Worm (Caenorhabditis elegans) whole organism, L3 larva: Measurements from ENCODE around the gene crn-3.

Experiments
- R02D3.7 ChIP-seq: fragments of 150-350 bp; optimal IDR thresholded peaks from 2 replicates; lab custom pipeline; 2014; ENCODE audit warnings: missing biosample characterization, missing genetic modification characterization
- aly-2 ChIP-seq: fragments of 150-350 bp; optimal IDR thresholded peaks from 2 replicates; lab custom pipeline; 2014; ENCODE audit warnings: missing biosample characterization, missing genetic modification characterization
- ama-1 ChIP-seq: fragments of 150-350 bp; optimal IDR thresholded peaks from 2 replicates; lab custom pipeline; 2018
- ceh-16 ChIP-seq: sonication (generic microtip); optimal IDR thresholded peaks from 2 replicates; lab custom pipeline; 2017; ENCODE audit warnings: missing biosample characterization, missing genetic modification characterization
- ceh-82 ChIP-seq: fragments of 150-350 bp; optimal IDR thresholded peaks from 2 replicates; lab custom pipeline; 2014; ENCODE audit warnings: missing biosample characterization, missing genetic modification characterization
- ceh-9 ChIP-seq: sonication (generic microtip); optimal IDR thresholded peaks from 2 replicates; lab custom pipeline; 2018; ENCODE audit warnings: missing biosample characterization, missing genetic modification characterization
- daf-12 ChIP-seq: fragments of 150-350 bp; optimal IDR thresholded peaks from 2 replicates; lab custom pipeline; 2014; ENCODE audit warnings: missing biosample characterization, missing genetic modification reagents, missing genetic modification characterization
- eor-1 ChIP-seq, 2 experiments: fragments of 150-350 bp; optimal IDR thresholded peaks; 2 replicates each; lab custom pipeline; 2014 to 2018; ENCODE audit warnings: missing biosample characterization in 2 of 2, missing genetic modification characterization in 2 of 2
- fkh-10 ChIP-seq: sonication (generic microtip); optimal IDR thresholded peaks from 2 replicates; lab custom pipeline; 2017; ENCODE audit warnings: missing biosample characterization, missing genetic modification reagents, missing genetic modification characterization
- fos-1 ChIP-seq: fragments of 150-350 bp; optimal IDR thresholded peaks from 2 replicates; lab custom pipeline; 2014; ENCODE audit warnings: missing biosample characterization, missing genetic modification characterization
- hmg-11 ChIP-seq: sonication (generic microtip); optimal IDR thresholded peaks from 2 replicates; lab custom pipeline; 2016; ENCODE audit warnings: missing genetic modification characterization, missing compliant biosample characterization
- jun-1 ChIP-seq: fragments of 150-350 bp; optimal IDR thresholded peaks from 2 replicates; lab custom pipeline; 2014; ENCODE audit warnings: missing biosample characterization, missing genetic modification reagents, missing genetic modification characterization
- lin-15B ChIP-seq: fragments of 150-350 bp; optimal IDR thresholded peaks from 2 replicates; lab custom pipeline; 2014; ENCODE audit warnings: missing biosample characterization, missing genetic modification characterization
- lin-39 ChIP-seq: fragments of 150-350 bp; optimal IDR thresholded peaks from 2 replicates; lab custom pipeline; 2018; ENCODE audit warnings: missing biosample characterization, missing genetic modification reagents, missing genetic modification characterization
- lsy-12 ChIP-seq: sonication (generic microtip); optimal IDR thresholded peaks from 2 replicates; lab custom pipeline; 2016; ENCODE audit warnings: mild to moderate bottlenecking, missing genetic modification characterization, missing compliant biosample characterization
- mml-1 ChIP-seq: fragments of 150-350 bp; sonication (generic microtip); optimal IDR thresholded peaks from 3 replicates; lab custom pipeline; 2014; ENCODE audit warnings: missing biosample characterization, missing genetic modification characterization
- nfya-1 ChIP-seq: sonication (generic microtip); optimal IDR thresholded peaks from 2 replicates; lab custom pipeline; 2017; ENCODE audit warnings: missing genetic modification characterization, mild to moderate bottlenecking, missing compliant biosample characterization, antibody characterized with exemption, moderate library complexity; ENCODE audit not compliant: insufficient read depth
- nhr-11 ChIP-seq: fragments of 150-350 bp; optimal IDR thresholded peaks from 2 replicates; lab custom pipeline; 2014; ENCODE audit warnings: missing biosample characterization, missing genetic modification characterization
- nhr-12 ChIP-seq: fragments of 150-350 bp; optimal IDR thresholded peaks from 2 replicates; lab custom pipeline; 2014; ENCODE audit warnings: missing biosample characterization, missing genetic modification characterization
- nhr-23 ChIP-seq: fragments of 150-350 bp; optimal IDR thresholded peaks from 2 replicates; lab custom pipeline; 2014; ENCODE audit warnings: missing biosample characterization, missing genetic modification reagents, missing genetic modification characterization
- nhr-237 ChIP-seq: fragments of 150-350 bp; optimal IDR thresholded peaks from 2 replicates; lab custom pipeline; 2014; ENCODE audit warnings: missing biosample characterization, missing genetic modification characterization
- nhr-43 ChIP-seq: sonication (generic microtip); optimal IDR thresholded peaks from 2 replicates; lab custom pipeline; 2016; ENCODE audit warnings: mild to moderate bottlenecking, missing genetic modification characterization, missing compliant biosample characterization; ENCODE audit not compliant: poor library complexity, severe bottlenecking
- nhr-67 ChIP-seq: fragments of 150-350 bp; optimal IDR thresholded peaks from 2 replicates; lab custom pipeline; 2014; ENCODE audit warnings: missing biosample characterization, missing genetic modification characterization
- nhr-76 ChIP-seq: fragments of 150-350 bp; sonication (generic microtip); optimal IDR thresholded peaks from 5 replicates; lab custom pipeline; 2014; ENCODE audit warnings: missing biosample characterization, missing genetic modification characterization
- nhr-77 ChIP-seq: fragments of 150-350 bp; optimal IDR thresholded peaks from 2 replicates; lab custom pipeline; 2014; ENCODE audit warnings: missing biosample characterization, missing genetic modification characterization
- pha-4 ChIP-seq: fragments of 150-350 bp; optimal IDR thresholded peaks from 2 replicates; lab custom pipeline; 2014; ENCODE audit warnings: missing biosample characterization, missing genetic modification reagents, missing genetic modification characterization
- pqm-1 ChIP-seq: fragments of 150-350 bp; optimal IDR thresholded peaks from 2 replicates; lab custom pipeline; 2017; ENCODE audit warnings: missing biosample characterization, missing genetic modification characterization, inconsistent platforms
- sea-2 ChIP-seq: fragments of 150-350 bp; sonication (generic microtip); optimal IDR thresholded peaks from 4 replicates; lab custom pipeline; 2014; ENCODE audit warnings: missing biosample characterization, missing genetic modification reagents, missing genetic modification characterization
- skn-1 ChIP-seq: fragments of 150-350 bp; optimal IDR thresholded peaks from 2 replicates; lab custom pipeline; 2014; ENCODE audit warnings: missing biosample characterization, missing genetic modification characterization
- snpc-4 ChIP-seq: fragments of 150-350 bp; optimal IDR thresholded peaks from 2 replicates; lab custom pipeline; 2014; ENCODE audit warnings: missing biosample characterization, missing genetic modification characterization
- unc-39 ChIP-seq: sonication (generic microtip); optimal IDR thresholded peaks from 4 replicates; lab custom pipeline; 2017; ENCODE audit warnings: missing biosample characterization, missing genetic modification characterization
- unc-62 ChIP-seq: fragments of 150-350 bp; sonication (generic microtip); optimal IDR thresholded peaks from 4 replicates; lab custom pipeline; 2014; ENCODE audit warnings: missing biosample characterization, missing genetic modification reagents, missing genetic modification characterization
- zag-1 ChIP-seq: fragments of 150-350 bp; optimal IDR thresholded peaks from 2 replicates; lab custom pipeline; 2014; ENCODE audit warnings: missing biosample characterization, missing genetic modification characterization
- ztf-11 ChIP-seq: fragments of 150-350 bp; optimal IDR thresholded peaks from 2 replicates; lab custom pipeline; 2014; ENCODE audit warnings: missing biosample characterization, missing genetic modification characterization
- ztf-4 ChIP-seq: fragments of 150-350 bp; optimal IDR thresholded peaks from 2 replicates; lab custom pipeline; 2014; ENCODE audit warnings: missing biosample characterization, missing genetic modification characterization

The crn-3 gene

DNA sequence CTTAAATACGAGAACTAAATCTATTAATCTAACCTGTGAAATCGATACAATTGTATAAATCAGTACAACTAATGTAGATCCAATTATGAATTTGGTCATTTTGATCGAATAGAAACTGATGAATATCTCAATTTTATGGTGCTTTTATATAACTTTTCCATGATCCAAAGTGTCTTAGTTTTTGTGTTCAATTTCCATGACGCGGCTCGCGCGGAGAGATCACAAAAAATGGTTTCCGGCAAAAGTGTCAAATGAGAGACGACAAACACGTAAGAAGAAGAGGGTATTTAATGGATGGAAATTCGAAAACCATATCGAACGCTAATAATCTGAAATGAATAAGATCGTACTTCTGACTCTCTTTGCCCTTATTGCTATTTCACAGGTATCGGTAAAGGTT, 23.3 kb upstream of the crn-3 start, which contains the start of the genes C06A1.6 and C06A1.7:
TSS of gene C06A1.6 (minus strand) at position 101 of the 400 bp plus-strand sequence.
TSS of gene C06A1.7 (plus strand) at position 314 of the 400 bp plus-strand sequence.
- TF ChIP-seq pha-4 (tag; lab: Kevin White, UChicago) (no peak), lin-39 (no peak), daf-12 (tag; lab: Kevin White, UChicago) (no peak), fos-1 (tag; lab: Kevin White, UChicago) (no peak), jun-1 (tag; lab: Kevin White, UChicago) (no peak), unc-62 (GFP tag; lab: Kevin White, UChicago) (no peak), ceh-82 (tag; lab: Kevin White, UChicago) (no peak), aly-2 (no peak), sea-2 (GFP tag; lab: Kevin White, UChicago) (no peak), fkh-10 (GFP tag; lab: Kevin White, UChicago) (no peak), nhr-23 (tag; lab: Kevin White, UChicago) (no peak), nhr-237 (no peak), ceh-9 (tag; lab: Kevin White, UChicago) (no peak), nhr-67 (tag; lab: Kevin White, UChicago) (no peak), unc-39 (no peak), lsy-12 (tag; lab: Kevin White, UChicago) (no peak), R02D3.7 (tag; lab: Kevin White, UChicago) (no peak), nhr-12 (tag; lab: Kevin White, UChicago) (no peak), skn-1 (tag; lab: Kevin White, UChicago) (no peak)

DNA sequence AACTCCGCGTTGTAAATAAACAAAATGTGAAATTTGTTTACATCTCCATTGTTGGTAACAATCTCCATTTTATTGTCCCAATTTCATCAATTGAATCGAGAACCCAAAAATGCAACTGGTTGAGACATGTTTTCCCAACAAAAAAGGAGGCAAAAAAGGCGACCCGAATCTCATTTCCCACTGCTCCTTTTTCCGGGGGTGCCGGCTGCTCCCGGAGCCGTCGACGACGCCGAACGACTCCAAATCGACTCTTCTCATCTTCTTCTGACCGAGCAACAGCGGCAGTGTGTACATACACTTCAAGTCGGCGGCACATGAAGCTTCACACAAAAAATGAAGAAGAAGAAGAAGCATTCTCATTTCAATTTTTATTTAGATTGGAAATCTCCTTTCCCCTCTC, 21.4 kb upstream of the crn-3 start:
- no peak for TF ChIP-seq eor-1 (tag; optimal IDR thresholded peaks at IDR 0.05; lab: Kevin White, UChicago)
- TF ChIP-seq fkh-10 (GFP tag; lab: Kevin White, UChicago), result peak; percentile 9
- TF ChIP-seq ztf-4 (tag; lab: Kevin White, UChicago), result no peak
- no peak for TF ChIP-seq nhr-43 (tag; lab: Kevin White, UChicago)
- no peak for TF ChIP-seq nfya-1
- no peak for TF ChIP-seq R02D3.7 (tag; lab: Kevin White, UChicago)

DNA sequence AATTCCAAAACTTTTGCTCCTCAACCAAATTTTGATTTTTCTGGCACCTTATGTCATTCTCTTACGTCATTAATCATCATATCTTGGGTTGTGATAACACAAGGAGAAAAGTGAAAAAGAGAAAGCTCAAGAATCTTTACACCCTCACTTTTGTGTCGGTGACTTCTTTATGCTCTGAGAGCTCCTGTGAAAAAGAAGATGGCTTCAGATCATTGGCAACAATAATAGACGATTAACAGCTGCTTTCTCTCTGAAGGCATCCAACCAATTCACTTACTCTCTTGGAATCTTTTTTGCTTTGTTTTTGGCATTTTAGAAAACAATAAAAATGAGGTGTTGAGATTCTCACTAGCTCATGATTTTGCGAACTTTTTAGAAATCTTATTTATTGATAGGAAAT, 18.3 kb upstream of the crn-3 start:
- TF ChIP-seq nhr-12 (tag; lab: Kevin White, UChicago) (no peak), mml-1 (tag; lab: Kevin White, UChicago) (no peak), ama-1 (lab: Kevin White, UChicago) (no peak), snpc-4 (no peak), lin-15B (tag; lab: Kevin White, UChicago) (no peak), pha-4 (tag; lab: Kevin White, UChicago) (no peak), nhr-11 (tag; lab: Kevin White, UChicago) (peak; percentile 49), daf-12 (tag; lab: Kevin White, UChicago) (no peak), nhr-76 (tag; lab: Kevin White, UChicago) (no peak), nfya-1 (peak; percentile 18), pqm-1 (tag; lab: Kevin White, UChicago) (no peak)

DNA sequence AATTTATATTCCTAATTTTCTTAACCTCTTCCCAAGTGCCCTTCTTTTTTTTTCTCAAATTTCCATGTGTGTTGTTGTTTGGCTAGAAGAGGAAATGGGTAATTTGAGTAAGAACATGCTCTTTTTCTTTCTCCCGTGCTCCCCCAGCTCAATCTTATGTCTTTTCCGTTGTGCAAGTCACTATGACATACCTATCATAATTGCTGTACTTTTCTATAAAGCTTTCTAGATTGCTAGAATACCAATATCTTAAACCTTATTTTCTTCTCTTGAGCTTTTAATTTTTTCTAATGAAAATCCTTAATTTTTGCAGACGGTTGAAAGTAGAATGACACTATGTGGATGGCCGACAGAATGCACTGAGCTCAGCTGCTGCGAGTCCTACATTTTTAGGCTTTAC, 17.5 kb upstream of the crn-3 start, which contains the start of gene txt-13:
TSS of gene txt-13 (plus strand) at position 301 of the 400 bp plus-strand sequence.
- TF ChIP-seq ama-1 (lab: Kevin White, UChicago), result no peak
- TF ChIP-seq snpc-4, result no peak
- TF ChIP-seq ztf-11, result no peak
- TF ChIP-seq ztf-4 (tag; lab: Kevin White, UChicago), result no peak
- TF ChIP-seq aly-2, result no peak
- no peak for TF ChIP-seq nhr-77 (tag; lab: Kevin White, UChicago)
- TF ChIP-seq ceh-9 (tag; lab: Kevin White, UChicago), result no peak
- TF ChIP-seq hmg-11 (tag; lab: Kevin White, UChicago), result no peak

DNA sequence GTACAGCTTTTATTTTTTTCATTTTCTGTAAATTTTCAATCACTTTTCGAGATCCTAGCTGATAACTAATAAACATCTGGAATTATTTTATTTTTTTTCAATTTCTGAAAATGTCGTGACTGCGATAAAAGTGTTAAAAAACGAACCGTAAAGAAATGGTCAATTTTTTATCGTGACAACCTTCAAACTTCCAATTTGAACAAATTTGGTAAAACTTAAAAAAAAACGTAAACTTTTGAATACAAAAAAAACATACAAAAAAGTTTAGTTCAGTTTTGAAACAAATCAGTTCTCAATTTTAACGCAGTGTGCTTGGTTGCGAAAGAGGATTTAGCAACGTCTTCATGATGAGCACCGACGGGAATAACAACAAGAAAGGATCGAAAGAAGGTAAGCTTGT, 15.9 kb upstream of the crn-3 start, which contains the start of gene C06A1.3:
TSS of gene C06A1.3 (plus strand) at position 301 of the 400 bp plus-strand sequence.
- TF ChIP-seq pha-4 (tag; lab: Kevin White, UChicago) (no peak), zag-1 (tag; lab: Kevin White, UChicago) (no peak), lin-15B (tag; lab: Kevin White, UChicago) (no peak), sea-2 (GFP tag; lab: Kevin White, UChicago) (no peak), nhr-12 (tag; lab: Kevin White, UChicago) (no peak), fkh-10 (GFP tag; lab: Kevin White, UChicago) (no peak), nfya-1 (no peak), nhr-43 (tag; lab: Kevin White, UChicago) (no peak), mml-1 (tag; lab: Kevin White, UChicago) (no peak), snpc-4 (no peak), ztf-4 (tag; lab: Kevin White, UChicago) (no peak), nhr-11 (tag; lab: Kevin White, UChicago) (no peak), nhr-237 (no peak), nhr-77 (tag; lab: Kevin White, UChicago) (no peak), eor-1 (tag; optimal IDR thresholded peaks at IDR 0.05; lab: Kevin White, UChicago) (no peak), lsy-12 (tag; lab: Kevin White, UChicago) (no peak), ceh-16 (tag; lab: Kevin White, UChicago) (no peak), daf-12 (tag; lab: Kevin White, UChicago) (no peak)
